Fruit fly (Drosophila melanogaster) whole organism, pupa: ENCODE measurements around the gene Gba1b.

Experiments used
- CG10348 ChIP-seq: fragments of 200-800 bp; sonication (Bioruptor generic); IDR thresholded peaks from 2 replicates; pipeline ENCODE4 v1.3.6; 2022; ENCODE audit warnings: missing biosample characterization, missing genetic modification characterization
- CG12605 ChIP-seq: fragments of 200-800 bp; sonication (Bioruptor generic); IDR thresholded peaks from 2 replicates; pipeline ENCODE4 v1.3.6; 2022; ENCODE audit warnings: missing biosample characterization, missing genetic modification characterization
- CG13204 ChIP-seq: fragments of 200-800 bp; sonication (Bioruptor generic); optimal IDR thresholded peaks from 2 replicates; lab custom pipeline; 2018; ENCODE audit warnings: missing biosample characterization, mild to moderate bottlenecking, missing genetic modification characterization, moderate library complexity
- CG14655 ChIP-seq: fragments of 200-800 bp; sonication (Bioruptor generic); optimal IDR thresholded peaks from 3 replicates; lab custom pipeline; 2017; ENCODE audit warnings: mild to moderate bottlenecking, missing biosample characterization, missing genetic modification reagents, missing genetic modification characterization
- CG15710 ChIP-seq: fragments of 200-800 bp; sonication (Bioruptor generic); optimal IDR thresholded peaks from 2 replicates; lab custom pipeline; 2018; ENCODE audit warnings: missing biosample characterization, mild to moderate bottlenecking, missing genetic modification characterization, moderate library complexity
- CG17806 ChIP-seq: fragments of 200-800 bp; sonication (Bioruptor generic); optimal IDR thresholded peaks from 2 replicates; lab custom pipeline; 2018; ENCODE audit warnings: missing biosample characterization, mild to moderate bottlenecking, missing genetic modification characterization, moderate library complexity
- CG32121 ChIP-seq: fragments of 200-800 bp; sonication (Bioruptor generic); IDR thresholded peaks from 2 replicates; pipeline ENCODE4 v1.3.6; 2022; ENCODE audit warnings: missing biosample characterization, missing genetic modification characterization
- CG34367 ChIP-seq: fragments of 200-800 bp; sonication (Bioruptor generic); optimal IDR thresholded peaks from 2 replicates; lab custom pipeline; 2018; ENCODE audit warnings: missing biosample characterization, mild to moderate bottlenecking, missing genetic modification characterization
- CG4496 ChIP-seq: fragments of 200-800 bp; sonication (Bioruptor generic); IDR thresholded peaks from 3 replicates; pipeline ENCODE4 v1.3.6; 2022; ENCODE audit warnings: missing biosample characterization, missing genetic modification characterization
- CG8159 ChIP-seq: fragments of 200-800 bp; sonication (Bioruptor generic); optimal IDR thresholded peaks from 3 replicates; lab custom pipeline; 2018; ENCODE audit warnings: missing biosample characterization, mild to moderate bottlenecking, missing genetic modification characterization, moderate library complexity
- CG8301 ChIP-seq: fragments of 200-800 bp; sonication (Bioruptor generic); optimal IDR thresholded peaks from 2 replicates; lab custom pipeline; 2018; ENCODE audit warnings: missing biosample characterization, mild to moderate bottlenecking, missing genetic modification characterization
- CG9948 ChIP-seq: fragments of 200-800 bp; sonication (Bioruptor generic); optimal IDR thresholded peaks from 2 replicates; lab custom pipeline; 2018; ENCODE audit warnings: missing biosample characterization, mild to moderate bottlenecking, missing genetic modification characterization, moderate library complexity
- D1 ChIP-seq: fragments of 200-800 bp; sonication (Bioruptor generic); optimal IDR thresholded peaks from 2 replicates; lab custom pipeline; 2018; ENCODE audit warnings: missing biosample characterization, mild to moderate bottlenecking, missing genetic modification characterization, moderate library complexity
- EcR ChIP-seq: fragments of 200-800 bp; sonication (Bioruptor generic); optimal IDR thresholded peaks from 3 replicates; lab custom pipeline; 2019; ENCODE audit warnings: missing biosample characterization, missing genetic modification characterization, mild to moderate bottlenecking, moderate library complexity, missing genetic modification reagents
- Ets98B ChIP-seq: fragments of 200-800 bp; sonication (Bioruptor generic); IDR thresholded peaks from 2 replicates; pipeline ENCODE4 v1.3.6; 2022; ENCODE audit warnings: missing biosample characterization, missing genetic modification characterization
- Pif1A ChIP-seq: fragments of 200-800 bp; sonication (Bioruptor generic); optimal IDR thresholded peaks from 3 replicates; lab custom pipeline; 2016; ENCODE audit warnings: missing biosample characterization, missing genetic modification characterization
- Pif1B ChIP-seq: fragments of 200-800 bp; sonication (Bioruptor generic); optimal IDR thresholded peaks from 3 replicates; lab custom pipeline; 2016; ENCODE audit warnings: missing biosample characterization, missing genetic modification characterization
- Snoo ChIP-seq: fragments of 200-800 bp; sonication (Bioruptor generic); optimal IDR thresholded peaks from 3 replicates; lab custom pipeline; 2017; ENCODE audit warnings: missing biosample characterization, mild to moderate bottlenecking, missing genetic modification characterization, inconsistent platforms
- fd96Ca ChIP-seq: fragments of 200-800 bp; sonication (Bioruptor generic); IDR thresholded peaks from 3 replicates; pipeline ENCODE4 v1.3.6; 2022; ENCODE audit warnings: missing biosample characterization, missing genetic modification characterization
- gl ChIP-seq: fragments of 200-800 bp; sonication (Bioruptor generic); optimal IDR thresholded peaks from 2 replicates; lab custom pipeline; 2018; ENCODE audit warnings: missing biosample characterization, mild to moderate bottlenecking, missing genetic modification characterization
- rn ChIP-seq: fragments of 200-800 bp; sonication (Bioruptor generic); IDR thresholded peaks from 2 replicates; pipeline ENCODE4 v1.3.6; 2022; ENCODE audit warnings: missing biosample characterization, missing genetic modification characterization

Gba1b gene

dm6 chr3R:23675646-23676045, 29.0 kb upstream of the Gba1b start:
- TF ChIP-seq Pif1A (GFP tag; lab: Kevin White, UChicago): no peak
- TF ChIP-seq CG8301 (tag; lab: Kevin White, UChicago): peak; percentile 9
- TF ChIP-seq CG14655: peak; percentile 61
- peak; percentile 20 for TF ChIP-seq Pif1B (GFP tag; lab: Kevin White, UChicago)
- TF ChIP-seq CG32121 (GFP tag; lab: Robert Waterston, UW): 0 out of 2 replicates have a peak, but pooled peaks have one; percentile 17
- TF ChIP-seq CG13204: no peak
- no peak for TF ChIP-seq rn (GFP tag; lab: Robert Waterston, UW)

- no peak for TF ChIP-seq CG14655
- TF ChIP-seq EcR (GFP tag; lab: Kevin White, UChicago): no peak
- TF ChIP-seq CG10348 (GFP tag; lab: Robert Waterston, UW): no peak
- TF ChIP-seq Pif1B (GFP tag; lab: Kevin White, UChicago): no peak
- no peak for TF ChIP-seq Snoo (tag; lab: Kevin White, UChicago)
- TF ChIP-seq CG34367 (tag; lab: Kevin White, UChicago): no peak
- TF ChIP-seq Pif1A (GFP tag; lab: Kevin White, UChicago): no peak
- no peak for TF ChIP-seq D1 (tag; lab: Kevin White, UChicago)
- TF ChIP-seq CG12605 (GFP tag; lab: Robert Waterston, UW): no peak
- no peak for TF ChIP-seq gl (tag; lab: Kevin White, UChicago)
- no peak for TF ChIP-seq CG8159 (tag; lab: Kevin White, UChicago)
- TF ChIP-seq fd96Ca: no peak
These were observed 27.5 kb upstream of the Gba1b start, which contains the start of gene GILT3 for dm6 chr3R:23677058-23677457. TSS of gene GILT3 (plus strand) at chr3R:23677358.

DNA sequence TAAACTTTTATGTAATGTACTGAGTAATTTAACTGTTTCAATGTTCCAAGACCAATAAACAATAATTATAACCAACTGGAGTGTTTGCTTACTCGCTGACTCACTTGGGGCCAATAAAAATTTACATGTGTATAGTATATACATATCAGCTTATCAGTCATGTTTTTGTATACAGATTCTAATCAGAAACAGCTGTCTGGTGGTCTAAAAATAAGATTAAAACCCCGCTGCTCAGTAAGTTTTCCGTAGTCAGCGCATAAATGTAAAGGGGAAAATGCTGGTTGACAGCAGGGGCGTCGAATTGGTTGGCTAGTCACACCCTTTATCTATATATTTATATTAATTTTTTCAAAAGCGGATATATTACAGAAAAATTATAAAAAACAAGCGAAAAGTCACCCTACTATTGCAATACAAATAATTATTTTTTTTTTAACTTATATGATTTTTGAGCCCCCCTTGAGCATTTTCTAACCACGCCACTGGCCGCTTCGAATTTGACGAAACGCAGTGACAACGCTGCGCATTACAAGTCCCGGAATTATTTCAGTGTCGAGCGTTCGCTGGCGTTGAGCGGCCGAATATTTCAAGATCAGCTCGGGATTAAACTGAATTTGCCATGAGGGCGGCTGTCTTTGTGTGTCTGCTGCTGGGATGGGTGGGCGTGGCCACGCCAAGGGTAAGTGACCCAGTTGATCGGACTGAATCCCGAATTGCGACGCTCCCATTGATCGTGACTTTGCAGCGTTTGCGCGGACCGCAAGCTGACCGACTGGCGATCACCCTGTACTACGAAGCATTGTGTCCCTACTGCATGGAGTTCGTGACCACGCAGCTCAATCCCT, 26.0 kb upstream of the Gba1b start, which contains the start of gene GILT2:
Gene GILT2 (plus strand): TSS at position 547 of the 845 bp plus-strand sequence.
- peak; percentile 73 for TF ChIP-seq CG8159 (tag; lab: Kevin White, UChicago)
- TF ChIP-seq Pif1A (GFP tag; lab: Kevin White, UChicago): no peak
- peak; percentile 64 for TF ChIP-seq CG17806 (tag; lab: Kevin White, UChicago)
- TF ChIP-seq CG34367 (tag; lab: Kevin White, UChicago): peak; percentile 36
- no peak for TF ChIP-seq CG14655
- no peak for TF ChIP-seq gl (tag; lab: Kevin White, UChicago)
- no peak for TF ChIP-seq D1 (tag; lab: Kevin White, UChicago)
- no peak for TF ChIP-seq EcR (GFP tag; lab: Kevin White, UChicago)
- TF ChIP-seq CG8301 (tag; lab: Kevin White, UChicago): no peak
- TF ChIP-seq CG15710 (tag; lab: Kevin White, UChicago): peak; percentile 69
- TF ChIP-seq CG10348 (GFP tag; lab: Robert Waterston, UW): 0 out of 2 replicates have a peak, but pooled peaks have one; percentile 24
- peak; percentile 87 for TF ChIP-seq Snoo (tag; lab: Kevin White, UChicago)
- TF ChIP-seq CG9948 (tag; lab: Kevin White, UChicago): peak; percentile 56
- TF ChIP-seq rn (GFP tag; lab: Robert Waterston, UW): peak; percentile 40; the same call in 1 of the 2 replicates
- peak; percentile 72 for TF ChIP-seq fd96Ca
- TF ChIP-seq CG32121 (GFP tag; lab: Robert Waterston, UW): peak; percentile 65
- peak; percentile 77 for TF ChIP-seq Ets98B (GFP tag; lab: Robert Waterston, UW)
- TF ChIP-seq Pif1B (GFP tag; lab: Kevin White, UChicago): peak; percentile 76
- peak; percentile 58 for TF ChIP-seq CG12605 (GFP tag; lab: Robert Waterston, UW)
- 0 out of 3 replicates have a peak, but pooled peaks have one; percentile 54 for TF ChIP-seq CG4496 (GFP tag; lab: Robert Waterston, UW)
- no peak for TF ChIP-seq CG13204

dm6 chr3R:23679911-23680336, 24.7 kb upstream of the Gba1b start, which contains the start of gene eIF3d1:
TSS of gene eIF3d1 (plus strand) at chr3R:23680039.
- TF ChIP-seq CG34367 (tag; lab: Kevin White, UChicago) (no peak), fd96Ca (no peak), Pif1A (GFP tag; lab: Kevin White, UChicago) (no peak), CG8301 (tag; lab: Kevin White, UChicago) (no peak), CG9948 (tag; lab: Kevin White, UChicago) (no peak), Pif1B (GFP tag; lab: Kevin White, UChicago) (no peak), gl (tag; lab: Kevin White, UChicago) (no peak)

DNA sequence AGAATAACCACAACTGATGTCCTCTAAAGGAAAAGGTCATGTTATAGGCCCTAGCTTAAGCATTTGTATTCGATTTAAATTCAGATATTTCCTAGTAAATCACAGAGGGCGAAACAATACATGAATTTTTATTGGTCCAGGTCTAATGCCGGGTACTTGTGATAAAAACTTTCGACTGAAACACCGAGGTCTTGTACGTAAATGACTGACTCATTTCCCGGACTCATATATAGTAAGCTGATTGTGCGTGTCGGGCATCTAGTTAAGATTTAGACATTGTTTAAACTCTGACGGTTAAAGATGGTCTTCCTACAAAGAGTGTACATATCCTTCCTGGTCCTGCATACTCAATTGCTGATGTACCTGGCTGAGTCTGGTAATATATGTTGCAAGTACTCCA, 22.4 kb upstream of the Gba1b start, which contains the start of gene CG16710:
Gene CG16710 (plus strand): TSS at position 301 of the 400 bp plus-strand sequence.
- TF ChIP-seq Ets98B (GFP tag; lab: Robert Waterston, UW): no peak
- no peak for TF ChIP-seq CG12605 (GFP tag; lab: Robert Waterston, UW)
- TF ChIP-seq rn (GFP tag; lab: Robert Waterston, UW): no peak
- no peak for TF ChIP-seq CG4496 (GFP tag; lab: Robert Waterston, UW)
- TF ChIP-seq CG14655: no peak
- no peak for TF ChIP-seq CG34367 (tag; lab: Kevin White, UChicago)
- TF ChIP-seq CG8301 (tag; lab: Kevin White, UChicago): no peak
- TF ChIP-seq CG13204: no peak
- no peak for TF ChIP-seq CG17806 (tag; lab: Kevin White, UChicago)
